Fruit fly (Drosophila melanogaster): ENCODE results near the gene CG45064.
A peak's percentile ranks its signal among the peaks of the same experiment; 100 is the strongest.

CG45064 gene

dm6 chrX:14905499-14906044, 23.2 kb upstream of the CG45064 start, which contains the start of gene CG9512 (continued):
- TF ChIP-seq odd (GFP tag; optimal IDR thresholded peaks at IDR 0.05) (peak; percentile 40), Ptx1 (GFP tag; IDR thresholded peaks at IDR 0.05) (no peak), vvl (GFP tag; IDR thresholded peaks at IDR 0.05) (peak; percentile 14; the same call in 1 of the 2 replicates), ab (GFP tag; optimal IDR thresholded peaks at IDR 0.05) (no peak), ind (GFP tag; optimal IDR thresholded peaks at IDR 0.05) (no peak), CG2712 (tag; optimal IDR thresholded peaks at IDR 0.05) (no peak), Sox102F (GFP tag; optimal IDR thresholded peaks at IDR 0.05) (no peak), CG12071 (GFP tag; optimal IDR thresholded peaks at IDR 0.05) (no peak), CG6854 (GFP tag; optimal IDR thresholded peaks at IDR 0.05) (no peak), Vsx1 (GFP tag; optimal IDR thresholded peaks at IDR 0.05) (peak; percentile 52), jumu (GFP tag; optimal IDR thresholded peaks at IDR 0.05) (no peak), grn (GFP tag; optimal IDR thresholded peaks at IDR 0.05) (peak; percentile 91), tup (GFP tag; optimal IDR thresholded peaks at IDR 0.05) (no peak), CG15479 (GFP tag; optimal IDR thresholded peaks at IDR 0.05) (peak; percentile 11), nerfin-2 (GFP tag; IDR thresholded peaks at IDR 0.05; ENCODE audit: partially characterized antibody) (no peak), CG13287 (GFP tag; IDR thresholded peaks at IDR 0.05; ENCODE audit: partially characterized antibody) (no peak), CG17612 (GFP tag; IDR thresholded peaks at IDR 0.05) (no peak), CG34422 (GFP tag; IDR thresholded peaks at IDR 0.05) (no peak), Deaf1 (tag; optimal IDR thresholded peaks at IDR 0.05) (peak; percentile 82), CG8478 (optimal IDR thresholded peaks at IDR 0.05) (no peak), stc (GFP tag; IDR thresholded peaks at IDR 0.05) (no peak), wor (GFP tag; IDR thresholded peaks at IDR 0.05) (no peak), lbe (GFP tag; optimal IDR thresholded peaks at IDR 0.05) (no peak), gro (GFP tag; optimal IDR thresholded peaks at IDR 0.05) (no peak), en (GFP tag; optimal IDR thresholded peaks at IDR 0.05) (no peak), CG2199 (GFP tag; IDR thresholded peaks at IDR 0.05) (no peak), tio (GFP tag; optimal IDR thresholded peaks at IDR 0.05) (no peak), schlank (tag; optimal IDR thresholded peaks at IDR 0.05) (no peak), dati (GFP tag; IDR thresholded peaks at IDR 0.05) (no peak), dysf (GFP tag; IDR thresholded peaks at IDR 0.05) (no peak), CG10543 (GFP tag; optimal IDR thresholded peaks at IDR 0.05) (peak; percentile 63), stwl (tag; optimal IDR thresholded peaks at IDR 0.05) (no peak)

dm6 chrX:14897592-14897991, 15.2 kb upstream of the CG45064 start:
- TF ChIP-seq Hr51 (GFP tag; optimal IDR thresholded peaks at IDR 0.05) (peak in 1 of 2 experiments; percentile 38), CG11456 (GFP tag; IDR thresholded peaks at IDR 0.05) (no peak), row (GFP tag; IDR thresholded peaks at IDR 0.05) (peak; percentile 37; the same call in 2 of the 3 replicates), Sox102F (GFP tag; optimal IDR thresholded peaks at IDR 0.05) (peak; percentile 13), slbo (GFP tag; IDR thresholded peaks at IDR 0.05) (peak; percentile 16; the same call in 1 of the 2 replicates), Drgx (GFP tag; IDR thresholded peaks at IDR 0.05) (peak; percentile 58; the same call in 1 of the 2 replicates), CG15269 (tag; optimal IDR thresholded peaks at IDR 0.05) (peak; percentile 29), CG11504 (tag; optimal IDR thresholded peaks at IDR 0.05) (peak; percentile 31), eve (GFP tag; optimal IDR thresholded peaks at IDR 0.05) (peak in 1 of 2 experiments; percentile 8), CG2678 (tag; optimal IDR thresholded peaks at IDR 0.05) (peak; percentile 38), grau (tag; optimal IDR thresholded peaks at IDR 0.05) (peak; percentile 58), gt (GFP tag; IDR thresholded peaks at IDR 0.05) (no peak), gem (tag; optimal IDR thresholded peaks at IDR 0.05) (peak; percentile 13), CG30403 (GFP tag; optimal IDR thresholded peaks at IDR 0.05) (no peak), Med (GFP tag) (peak; percentile 1), ttk (GFP tag; IDR thresholded peaks at IDR 0.05) (peak; percentile 8; the same call in 1 of the 2 replicates)
